Worm (Caenorhabditis elegans) whole organism, L3 larva: Measurements from ENCODE around the gene ufl-1.
A peak's percentile ranks its signal among the peaks of the same experiment; 100 is the strongest.

Experiments
- R02D3.7 ChIP-seq: fragments of 150-350 bp; optimal IDR thresholded peaks from 2 replicates; lab custom pipeline; 2014; ENCODE audit warnings: missing biosample characterization, missing genetic modification characterization
- aly-2 ChIP-seq: fragments of 150-350 bp; optimal IDR thresholded peaks from 2 replicates; lab custom pipeline; 2014; ENCODE audit warnings: missing biosample characterization, missing genetic modification characterization
- ama-1 ChIP-seq: fragments of 150-350 bp; optimal IDR thresholded peaks from 2 replicates; lab custom pipeline; 2018
- ceh-16 ChIP-seq: sonication (generic microtip); optimal IDR thresholded peaks from 2 replicates; lab custom pipeline; 2017; ENCODE audit warnings: missing biosample characterization, missing genetic modification characterization
- ceh-28 ChIP-seq: fragments of 150-350 bp; optimal IDR thresholded peaks from 2 replicates; lab custom pipeline; 2014; ENCODE audit warnings: missing biosample characterization, missing genetic modification reagents, missing genetic modification characterization
- ceh-82 ChIP-seq: fragments of 150-350 bp; optimal IDR thresholded peaks from 2 replicates; lab custom pipeline; 2014; ENCODE audit warnings: missing biosample characterization, missing genetic modification characterization
- ceh-9 ChIP-seq: sonication (generic microtip); optimal IDR thresholded peaks from 2 replicates; lab custom pipeline; 2018; ENCODE audit warnings: missing biosample characterization, missing genetic modification characterization
- daf-12 ChIP-seq: fragments of 150-350 bp; optimal IDR thresholded peaks from 2 replicates; lab custom pipeline; 2014; ENCODE audit warnings: missing biosample characterization, missing genetic modification reagents, missing genetic modification characterization
- egl-27 ChIP-seq: sonication (generic microtip); optimal IDR thresholded peaks from 4 replicates; lab custom pipeline; 2017; ENCODE audit warnings: missing biosample characterization, missing genetic modification reagents, missing genetic modification characterization
- egl-5 ChIP-seq: fragments of 150-350 bp; optimal IDR thresholded peaks from 2 replicates; lab custom pipeline; 2017; ENCODE audit warnings: missing biosample characterization, missing genetic modification reagents, missing genetic modification characterization, inconsistent platforms
- elt-1 ChIP-seq: fragments of 150-350 bp; optimal IDR thresholded peaks from 2 replicates; lab custom pipeline; 2014; ENCODE audit warnings: missing biosample characterization, missing genetic modification characterization
- elt-2 ChIP-seq: sonication (generic microtip); optimal IDR thresholded peaks from 2 replicates; lab custom pipeline; 2016; ENCODE audit warnings: missing genetic modification reagents, mild to moderate bottlenecking, missing genetic modification characterization, missing compliant biosample characterization
- eor-1 ChIP-seq, 2 experiments: fragments of 150-350 bp; optimal IDR thresholded peaks; 2 replicates each; lab custom pipeline; 2014 to 2018; ENCODE audit warnings: missing biosample characterization in 2 of 2, missing genetic modification characterization in 2 of 2
- fkh-10 ChIP-seq: sonication (generic microtip); optimal IDR thresholded peaks from 2 replicates; lab custom pipeline; 2017; ENCODE audit warnings: missing biosample characterization, missing genetic modification reagents, missing genetic modification characterization
- fkh-2 ChIP-seq: fragments of 150-350 bp; optimal IDR thresholded peaks from 2 replicates; lab custom pipeline; 2014; ENCODE audit warnings: missing biosample characterization, missing genetic modification reagents, missing genetic modification characterization
- fos-1 ChIP-seq: fragments of 150-350 bp; optimal IDR thresholded peaks from 2 replicates; lab custom pipeline; 2014; ENCODE audit warnings: missing biosample characterization, missing genetic modification characterization
- hmg-11 ChIP-seq: sonication (generic microtip); optimal IDR thresholded peaks from 2 replicates; lab custom pipeline; 2016; ENCODE audit warnings: missing genetic modification characterization, missing compliant biosample characterization
- jun-1 ChIP-seq: fragments of 150-350 bp; optimal IDR thresholded peaks from 2 replicates; lab custom pipeline; 2014; ENCODE audit warnings: missing biosample characterization, missing genetic modification reagents, missing genetic modification characterization
- lin-15B ChIP-seq: fragments of 150-350 bp; optimal IDR thresholded peaks from 2 replicates; lab custom pipeline; 2014; ENCODE audit warnings: missing biosample characterization, missing genetic modification characterization
- lin-39 ChIP-seq: fragments of 150-350 bp; optimal IDR thresholded peaks from 2 replicates; lab custom pipeline; 2018; ENCODE audit warnings: missing biosample characterization, missing genetic modification reagents, missing genetic modification characterization
- lsy-12 ChIP-seq: sonication (generic microtip); optimal IDR thresholded peaks from 2 replicates; lab custom pipeline; 2016; ENCODE audit warnings: mild to moderate bottlenecking, missing genetic modification characterization, missing compliant biosample characterization
- mdl-1 ChIP-seq: fragments of 150-350 bp; optimal IDR thresholded peaks from 2 replicates; lab custom pipeline; 2014; ENCODE audit warnings: missing biosample characterization, missing genetic modification characterization
- mml-1 ChIP-seq: fragments of 150-350 bp; sonication (generic microtip); optimal IDR thresholded peaks from 3 replicates; lab custom pipeline; 2014; ENCODE audit warnings: missing biosample characterization, missing genetic modification characterization
- nfya-1 ChIP-seq: sonication (generic microtip); optimal IDR thresholded peaks from 2 replicates; lab custom pipeline; 2017; ENCODE audit warnings: missing genetic modification characterization, mild to moderate bottlenecking, missing compliant biosample characterization, antibody characterized with exemption, moderate library complexity; ENCODE audit not compliant: insufficient read depth
- nhr-11 ChIP-seq: fragments of 150-350 bp; optimal IDR thresholded peaks from 2 replicates; lab custom pipeline; 2014; ENCODE audit warnings: missing biosample characterization, missing genetic modification characterization
- nhr-12 ChIP-seq: fragments of 150-350 bp; optimal IDR thresholded peaks from 2 replicates; lab custom pipeline; 2014; ENCODE audit warnings: missing biosample characterization, missing genetic modification characterization
- nhr-23 ChIP-seq: fragments of 150-350 bp; optimal IDR thresholded peaks from 2 replicates; lab custom pipeline; 2014; ENCODE audit warnings: missing biosample characterization, missing genetic modification reagents, missing genetic modification characterization
- nhr-237 ChIP-seq: fragments of 150-350 bp; optimal IDR thresholded peaks from 2 replicates; lab custom pipeline; 2014; ENCODE audit warnings: missing biosample characterization, missing genetic modification characterization
- nhr-25 ChIP-seq: sonication (generic microtip); optimal IDR thresholded peaks from 2 replicates; lab custom pipeline; 2017; ENCODE audit warnings: missing biosample characterization, missing genetic modification characterization
- nhr-28 ChIP-seq: fragments of 150-350 bp; optimal IDR thresholded peaks from 2 replicates; lab custom pipeline; 2014; ENCODE audit warnings: missing biosample characterization, missing genetic modification characterization
- nhr-43 ChIP-seq: sonication (generic microtip); optimal IDR thresholded peaks from 2 replicates; lab custom pipeline; 2016; ENCODE audit warnings: mild to moderate bottlenecking, missing genetic modification characterization, missing compliant biosample characterization; ENCODE audit not compliant: poor library complexity, severe bottlenecking
- nhr-67 ChIP-seq: fragments of 150-350 bp; optimal IDR thresholded peaks from 2 replicates; lab custom pipeline; 2014; ENCODE audit warnings: missing biosample characterization, missing genetic modification characterization
- nhr-76 ChIP-seq: fragments of 150-350 bp; sonication (generic microtip); optimal IDR thresholded peaks from 5 replicates; lab custom pipeline; 2014; ENCODE audit warnings: missing biosample characterization, missing genetic modification characterization
- nhr-77 ChIP-seq: fragments of 150-350 bp; optimal IDR thresholded peaks from 2 replicates; lab custom pipeline; 2014; ENCODE audit warnings: missing biosample characterization, missing genetic modification characterization
- pha-4 ChIP-seq: fragments of 150-350 bp; optimal IDR thresholded peaks from 2 replicates; lab custom pipeline; 2014; ENCODE audit warnings: missing biosample characterization, missing genetic modification reagents, missing genetic modification characterization
- pqm-1 ChIP-seq: fragments of 150-350 bp; optimal IDR thresholded peaks from 2 replicates; lab custom pipeline; 2017; ENCODE audit warnings: missing biosample characterization, missing genetic modification characterization, inconsistent platforms
- skn-1 ChIP-seq: fragments of 150-350 bp; optimal IDR thresholded peaks from 2 replicates; lab custom pipeline; 2014; ENCODE audit warnings: missing biosample characterization, missing genetic modification characterization
- snpc-4 ChIP-seq: fragments of 150-350 bp; optimal IDR thresholded peaks from 2 replicates; lab custom pipeline; 2014; ENCODE audit warnings: missing biosample characterization, missing genetic modification characterization
- tbx-2 ChIP-seq: sonication (generic microtip); optimal IDR thresholded peaks from 2 replicates; lab custom pipeline; 2016; ENCODE audit warnings: mild to moderate bottlenecking, missing genetic modification characterization, missing compliant biosample characterization
- unc-39 ChIP-seq: sonication (generic microtip); optimal IDR thresholded peaks from 4 replicates; lab custom pipeline; 2017; ENCODE audit warnings: missing biosample characterization, missing genetic modification characterization
- unc-62 ChIP-seq: fragments of 150-350 bp; sonication (generic microtip); optimal IDR thresholded peaks from 4 replicates; lab custom pipeline; 2014; ENCODE audit warnings: missing biosample characterization, missing genetic modification reagents, missing genetic modification characterization
- zag-1 ChIP-seq: fragments of 150-350 bp; optimal IDR thresholded peaks from 2 replicates; lab custom pipeline; 2014; ENCODE audit warnings: missing biosample characterization, missing genetic modification characterization
- ztf-11 ChIP-seq: fragments of 150-350 bp; optimal IDR thresholded peaks from 2 replicates; lab custom pipeline; 2014; ENCODE audit warnings: missing biosample characterization, missing genetic modification characterization
- ztf-4 ChIP-seq: fragments of 150-350 bp; optimal IDR thresholded peaks from 2 replicates; lab custom pipeline; 2014; ENCODE audit warnings: missing biosample characterization, missing genetic modification characterization

Gene ufl-1

ce11 chrIV:7046641-7047361 is 10.1 kb upstream of the ufl-1 start:
- TF ChIP-seq pha-4 (tag; lab: Kevin White, UChicago) (peak; percentile 62), pqm-1 (peak; percentile 56), aly-2 (tag; lab: Kevin White, UChicago) (no peak), nhr-43 (tag; lab: Kevin White, UChicago) (no peak), nhr-25 (tag; lab: Kevin White, UChicago) (peak; percentile 4), ceh-9 (tag; lab: Kevin White, UChicago) (no peak), ama-1 (peak; percentile 18), elt-2 (tag; lab: Kevin White, UChicago) (peak; percentile 39), snpc-4 (no peak), zag-1 (tag; lab: Kevin White, UChicago) (no peak), fkh-2 (tag; lab: Kevin White, UChicago) (no peak), nhr-12 (tag; lab: Kevin White, UChicago) (no peak), nhr-23 (peak; percentile 27), fos-1 (no peak), nhr-67 (no peak), nfya-1 (tag; lab: Kevin White, UChicago) (peak; percentile 26), unc-62 (GFP tag; lab: Kevin White, UChicago) (no peak), nhr-77 (tag; lab: Kevin White, UChicago) (no peak), skn-1 (tag; lab: Kevin White, UChicago) (no peak), elt-1 (tag; lab: Kevin White, UChicago) (peak; percentile 7), tbx-2 (no peak), egl-5 (tag; lab: Kevin White, UChicago) (no peak), mml-1 (tag; lab: Kevin White, UChicago) (no peak), nhr-11 (tag; lab: Kevin White, UChicago) (no peak), lsy-12 (tag; lab: Kevin White, UChicago) (no peak)

ce11 chrIV:7045362-7045936 is 8.8 kb upstream of the ufl-1 start:
- TF ChIP-seq skn-1 (tag; lab: Kevin White, UChicago) (peak; percentile 34), pqm-1 (peak; percentile 24), elt-2 (tag; lab: Kevin White, UChicago) (peak; percentile 59), egl-27 (tag; lab: Kevin White, UChicago) (no peak)

- no peak for TF ChIP-seq nhr-67
- TF ChIP-seq ztf-11 (tag; lab: Kevin White, UChicago): no peak
- TF ChIP-seq R02D3.7 (tag; lab: Kevin White, UChicago): peak; percentile 2
- no peak for TF ChIP-seq ceh-16 (tag; lab: Kevin White, UChicago)
- peak; percentile 35 for TF ChIP-seq nhr-43 (tag; lab: Kevin White, UChicago)
- no peak for TF ChIP-seq zag-1 (tag; lab: Kevin White, UChicago)
- TF ChIP-seq ceh-28 (tag; lab: Kevin White, UChicago): peak; percentile 35
- no peak for TF ChIP-seq nhr-76 (tag; lab: Kevin White, UChicago)
- peak; percentile 34 for TF ChIP-seq elt-2 (tag; lab: Kevin White, UChicago)
- TF ChIP-seq ceh-9 (tag; lab: Kevin White, UChicago): no peak
- no peak for TF ChIP-seq mdl-1 (tag; lab: Kevin White, UChicago)
- TF ChIP-seq ztf-4 (tag; lab: Kevin White, UChicago): no peak
- TF ChIP-seq fkh-2 (tag; lab: Kevin White, UChicago): no peak
- no peak for TF ChIP-seq lin-39
- TF ChIP-seq fkh-10 (GFP tag; lab: Kevin White, UChicago): no peak
- peak; percentile 84 for TF ChIP-seq nfya-1 (tag; lab: Kevin White, UChicago)
- no peak for TF ChIP-seq nhr-77 (tag; lab: Kevin White, UChicago)
- TF ChIP-seq eor-1 (tag; optimal IDR thresholded peaks at IDR 0.05; lab: Kevin White, UChicago): no peak
- TF ChIP-seq aly-2 (tag; lab: Kevin White, UChicago): no peak
- peak; percentile 19 for TF ChIP-seq elt-1 (tag; lab: Kevin White, UChicago)
- no peak for TF ChIP-seq ceh-82
- no peak for TF ChIP-seq nhr-28
- no peak for TF ChIP-seq nhr-11 (tag; lab: Kevin White, UChicago)
- TF ChIP-seq pqm-1: peak; percentile 11
- no peak for TF ChIP-seq unc-39
- peak; percentile 40 for TF ChIP-seq hmg-11 (tag; lab: Kevin White, UChicago)
- TF ChIP-seq nhr-237 (tag; lab: Kevin White, UChicago): no peak
- no peak for TF ChIP-seq daf-12 (tag; lab: Kevin White, UChicago)
- no peak for TF ChIP-seq nhr-12 (tag; lab: Kevin White, UChicago)
- TF ChIP-seq tbx-2: peak; percentile 35
- no peak for TF ChIP-seq mml-1 (tag; lab: Kevin White, UChicago)
- TF ChIP-seq lsy-12 (tag; lab: Kevin White, UChicago): no peak
- TF ChIP-seq nhr-25 (tag; lab: Kevin White, UChicago): peak; percentile 55
- peak; percentile 89 for TF ChIP-seq pha-4 (tag; lab: Kevin White, UChicago)
- TF ChIP-seq jun-1: peak; percentile 47
- peak; percentile 88 for TF ChIP-seq snpc-4
- no peak for TF ChIP-seq skn-1 (tag; lab: Kevin White, UChicago)
- TF ChIP-seq nhr-23: peak; percentile 80
- no peak for TF ChIP-seq egl-5 (tag; lab: Kevin White, UChicago)
- TF ChIP-seq lin-15B (tag; lab: Kevin White, UChicago): peak; percentile 76
These were observed 8.0 kb upstream of the ufl-1 start, which contains the start of gene tin-9.1 for ce11 chrIV:7044552-7045139. Gene tin-9.1 (minus strand): TSS chrIV:7044602.
